Fruit fly (Drosophila melanogaster) whole organism, embryonic: ENCODE results near the gene qjt.

Source experiments
- Antp ChIP-seq: fragments of 200-800 bp; sonication (Bioruptor generic); optimal IDR thresholded peaks from 3 replicates; lab custom pipeline; 2016; ENCODE audit warnings: missing biosample characterization, missing genetic modification characterization
- Bdp1 ChIP-seq: fragments of 200-800 bp; sonication (Bioruptor generic); optimal IDR thresholded peaks from 3 replicates; lab custom pipeline; 2016; ENCODE audit warnings: missing biosample characterization, missing genetic modification characterization
- CG10274 ChIP-seq: fragments of 200-800 bp; sonication (Bioruptor generic); optimal IDR thresholded peaks from 3 replicates; lab custom pipeline; 2017; ENCODE audit warnings: missing biosample characterization, mild to moderate bottlenecking, missing genetic modification characterization
- CG11695 ChIP-seq: fragments of 200-800 bp; sonication (Bioruptor generic); IDR thresholded peaks from 3 replicates; pipeline ENCODE4 v1.3.6; 2022; ENCODE audit warnings: missing biosample characterization, missing genetic modification characterization
- CG12104 ChIP-seq: fragments of 200-800 bp; sonication (Bioruptor generic); optimal IDR thresholded peaks from 3 replicates; lab custom pipeline; 2016; ENCODE audit warnings: missing biosample characterization, missing genetic modification characterization
- CG12659 ChIP-seq: fragments of 200-800 bp; sonication (Bioruptor generic); optimal IDR thresholded peaks from 3 replicates; lab custom pipeline; 2017; ENCODE audit warnings: mild to moderate bottlenecking, missing biosample characterization, missing genetic modification reagents, missing genetic modification characterization
- CG14014 ChIP-seq: fragments of 200-800 bp; sonication (Bioruptor generic); IDR thresholded peaks from 2 replicates; pipeline ENCODE4 v1.3.6; 2022; ENCODE audit warnings: missing biosample characterization, missing genetic modification characterization
- CG14860 ChIP-seq: fragments of 200-800 bp; sonication (Bioruptor generic); IDR thresholded peaks from 3 replicates; pipeline ENCODE4 v1.3.6; 2022; ENCODE audit warnings: missing biosample characterization, missing genetic modification characterization; ENCODE audit not compliant: partially characterized antibody
- CG17385 ChIP-seq: fragments of 200-800 bp; sonication (Bioruptor generic); optimal IDR thresholded peaks from 3 replicates; lab custom pipeline; 2018; ENCODE audit warnings: missing biosample characterization, mild to moderate bottlenecking, missing genetic modification characterization
- CG17829 ChIP-seq: fragments of 200-800 bp; optimal IDR thresholded peaks from 2 replicates; lab custom pipeline; 2019; ENCODE audit warnings: missing biosample characterization, mild to moderate bottlenecking, missing genetic modification characterization, moderate library complexity
- CG1792 ChIP-seq: fragments of 200-800 bp; sonication (Bioruptor generic); optimal IDR thresholded peaks from 2 replicates; lab custom pipeline; 2016; ENCODE audit warnings: missing biosample characterization, missing genetic modification characterization
- CG18476 ChIP-seq: fragments of 200-800 bp; sonication (Bioruptor generic); optimal IDR thresholded peaks from 2 replicates; lab custom pipeline; 2016; ENCODE audit warnings: missing biosample characterization, mild to moderate bottlenecking, missing genetic modification characterization
- CG30403 ChIP-seq: fragments of 200-800 bp; sonication (Bioruptor generic); optimal IDR thresholded peaks from 3 replicates; lab custom pipeline; 2016; ENCODE audit warnings: missing biosample characterization, missing genetic modification characterization
- CG32772 ChIP-seq: fragments of 200-800 bp; sonication (Bioruptor generic); IDR thresholded peaks from 2 replicates; pipeline ENCODE4 v1.3.6; 2022; ENCODE audit warnings: missing biosample characterization, missing genetic modification characterization
- CG3726 ChIP-seq: fragments of 200-800 bp; sonication (Bioruptor generic); IDR thresholded peaks from 3 replicates; pipeline ENCODE4, ENCODE4 v1.3.6; 2022; ENCODE audit warnings: missing biosample characterization, missing genetic modification characterization
- CG3995 ChIP-seq: fragments of 200-800 bp; sonication (Bioruptor generic); optimal IDR thresholded peaks from 3 replicates; lab custom pipeline; 2016; ENCODE audit warnings: missing biosample characterization, missing genetic modification characterization
- CG6813 ChIP-seq: fragments of 200-800 bp; sonication (Bioruptor generic); optimal IDR thresholded peaks from 2 replicates; lab custom pipeline; 2017; ENCODE audit warnings: missing biosample characterization, missing genetic modification characterization, mild to moderate bottlenecking, moderate library complexity, missing genetic modification reagents
- CoRest ChIP-seq: fragments of 200-800 bp; sonication (Bioruptor generic); optimal IDR thresholded peaks from 3 replicates; lab custom pipeline; 2018; ENCODE audit warnings: missing biosample characterization, mild to moderate bottlenecking, missing genetic modification characterization, moderate library complexity
- D19A ChIP-seq: fragments of 200-800 bp; optimal IDR thresholded peaks from 3 replicates; lab custom pipeline; 2019; ENCODE audit warnings: missing biosample characterization, mild to moderate bottlenecking, missing genetic modification characterization, moderate library complexity
- D19B ChIP-seq: fragments of 200-800 bp; sonication (Bioruptor generic); optimal IDR thresholded peaks from 2 replicates; lab custom pipeline; 2017; ENCODE audit warnings: missing biosample characterization, mild to moderate bottlenecking, missing genetic modification characterization
- Dfd ChIP-seq, 2 experiments: fragments of >200 bp; optimal IDR thresholded peaks; 2 replicates each; lab custom pipeline; 2017; ENCODE audit warnings: missing biosample characterization in 2 of 2, missing genetic modification characterization in 2 of 2
- Elba2 ChIP-seq: fragments of 200-800 bp; sonication (Bioruptor generic); optimal IDR thresholded peaks from 3 replicates; lab custom pipeline; 2016; ENCODE audit warnings: missing biosample characterization, missing genetic modification characterization
- HLHmδ ChIP-seq: fragments of 200-800 bp; sonication (Bioruptor generic); optimal IDR thresholded peaks from 2 replicates; lab custom pipeline; 2018; ENCODE audit warnings: missing biosample characterization, mild to moderate bottlenecking, missing genetic modification characterization, moderate library complexity
- Hr51 ChIP-seq, 2 experiments: fragments of 200-800 bp; sonication (Bioruptor generic); optimal IDR thresholded peaks; 2 replicates in 1 of 2; 3 replicates in 1 of 2; lab custom pipeline; 2016 to 2018; ENCODE audit warnings: missing biosample characterization in 2 of 2, missing genetic modification characterization in 2 of 2, mild to moderate bottlenecking in 1 of 2, moderate library complexity in 1 of 2
- Lhr ChIP-seq: fragments of 200-800 bp; sonication (Bioruptor generic); optimal IDR thresholded peaks from 3 replicates; lab custom pipeline; 2017; ENCODE audit warnings: mild to moderate bottlenecking, missing biosample characterization, missing genetic modification reagents, missing genetic modification characterization
- Myb ChIP-seq: fragments of 200-800 bp; sonication (Bioruptor generic); optimal IDR thresholded peaks from 2 replicates; lab custom pipeline; 2016; ENCODE audit warnings: missing biosample characterization, missing genetic modification characterization
- Optix ChIP-seq: fragments of 200-800 bp; sonication (Bioruptor generic); IDR thresholded peaks from 3 replicates; pipeline ENCODE4 v1.3.6; 2022; ENCODE audit warnings: missing biosample characterization, missing genetic modification characterization
- Rx ChIP-seq: fragments of 200-800 bp; sonication (Bioruptor generic); IDR thresholded peaks from 2 replicates; pipeline ENCODE4 v1.3.6; 2022; ENCODE audit warnings: missing biosample characterization, missing genetic modification characterization
- Side ChIP-seq: fragments of 200-800 bp; sonication (Bioruptor generic); optimal IDR thresholded peaks from 2 replicates; lab custom pipeline; 2016; ENCODE audit warnings: missing biosample characterization, missing genetic modification characterization
- Sox100B ChIP-seq: fragments of 200-800 bp; sonication (Bioruptor generic); optimal IDR thresholded peaks from 3 replicates; lab custom pipeline; 2018; ENCODE audit warnings: missing biosample characterization, mild to moderate bottlenecking, missing genetic modification characterization
- Xbp1 ChIP-seq: fragments of 200-800 bp; sonication (Bioruptor generic); optimal IDR thresholded peaks from 3 replicates; lab custom pipeline; 2016; ENCODE audit warnings: missing biosample characterization, mild to moderate bottlenecking, missing genetic modification characterization
- ac ChIP-seq: fragments of 200-800 bp; sonication (Bioruptor generic); optimal IDR thresholded peaks from 3 replicates; lab custom pipeline; 2017; ENCODE audit warnings: missing biosample characterization, mild to moderate bottlenecking, missing genetic modification characterization
- aop ChIP-seq: fragments of 200-800 bp; sonication (Bioruptor generic); IDR thresholded peaks from 2 replicates; pipeline ENCODE4 v1.3.6; 2022; ENCODE audit warnings: missing biosample characterization, missing genetic modification characterization
- dan ChIP-seq: fragments of 200-800 bp; sonication (Bioruptor generic); IDR thresholded peaks from 2 replicates; pipeline ENCODE4 v1.3.6; 2022; ENCODE audit warnings: missing biosample characterization, missing genetic modification characterization
- ems ChIP-seq: fragments of 200-800 bp; sonication (Bioruptor generic); optimal IDR thresholded peaks from 3 replicates; lab custom pipeline; 2016; ENCODE audit warnings: missing biosample characterization, missing genetic modification characterization
- fru ChIP-seq: fragments of >200 bp; optimal IDR thresholded peaks from 2 replicates; lab custom pipeline; 2017
- grau ChIP-seq: fragments of 200-800 bp; optimal IDR thresholded peaks from 3 replicates; lab custom pipeline; 2019; ENCODE audit warnings: missing biosample characterization, mild to moderate bottlenecking, missing genetic modification characterization, moderate library complexity
- gro ChIP-seq: fragments of 200-800 bp; sonication (Bioruptor generic); optimal IDR thresholded peaks from 2 replicates; lab custom pipeline; 2016; ENCODE audit warnings: missing biosample characterization, missing genetic modification characterization
- ham ChIP-seq: fragments of 200-800 bp; sonication (Bioruptor generic); IDR thresholded peaks from 2 replicates; pipeline ENCODE4 v1.3.6; 2022; ENCODE audit warnings: missing biosample characterization, missing genetic modification characterization
- inv ChIP-seq: fragments of 200-800 bp; sonication (Bioruptor generic); IDR thresholded peaks from 2 replicates; pipeline ENCODE4 v1.3.6; 2022; ENCODE audit warnings: missing biosample characterization, missing genetic modification characterization; ENCODE audit not compliant: partially characterized antibody
- kah ChIP-seq: fragments of 200-800 bp; sonication (Bioruptor generic); optimal IDR thresholded peaks from 2 replicates; lab custom pipeline; 2018; ENCODE audit warnings: missing biosample characterization, mild to moderate bottlenecking, missing genetic modification characterization
- psq ChIP-seq: fragments of 200-800 bp; sonication (Bioruptor generic); optimal IDR thresholded peaks from 2 replicates; lab custom pipeline; 2017; ENCODE audit warnings: missing biosample characterization, missing genetic modification characterization
- pzg ChIP-seq: fragments of 200-800 bp; sonication (Bioruptor generic); optimal IDR thresholded peaks from 3 replicates; lab custom pipeline; 2018; ENCODE audit warnings: missing biosample characterization, mild to moderate bottlenecking, missing genetic modification characterization, moderate library complexity
- row ChIP-seq: fragments of 200-800 bp; sonication (Bioruptor generic); IDR thresholded peaks from 3 replicates; pipeline ENCODE4 v1.3.6; 2022; ENCODE audit warnings: missing biosample characterization, missing genetic modification characterization
- sisA ChIP-seq: fragments of 200-800 bp; sonication (Bioruptor generic); IDR thresholded peaks from 2 replicates; pipeline ENCODE4 v1.3.6; 2022; ENCODE audit warnings: missing biosample characterization, missing genetic modification characterization
- sr ChIP-seq: fragments of 200-800 bp; sonication (Bioruptor generic); IDR thresholded peaks from 3 replicates; pipeline ENCODE4 v1.3.6; 2022; ENCODE audit warnings: missing biosample characterization, missing genetic modification characterization
- vvl ChIP-seq: fragments of 200-800 bp; sonication (Bioruptor generic); IDR thresholded peaks from 2 replicates; pipeline ENCODE4 v1.3.6; 2022; ENCODE audit warnings: missing biosample characterization, missing genetic modification characterization
- wdn ChIP-seq: fragments of 200-800 bp; sonication (Bioruptor generic); IDR thresholded peaks from 2 replicates; pipeline ENCODE4 v1.3.6; 2022; ENCODE audit warnings: missing biosample characterization, missing genetic modification characterization
- wor ChIP-seq: fragments of 200-800 bp; sonication (Bioruptor generic); IDR thresholded peaks from 2 replicates; pipeline ENCODE4 v1.3.6; 2022; ENCODE audit warnings: missing biosample characterization, missing genetic modification characterization

qjt gene

dm6 chr3L:17486794-17487726 lies 8.2 kb downstream of the qjt start, which contains the start of gene Oatp74D (continued):
- TF ChIP-seq sisA (peak; percentile 16; the same call in 1 of the 2 replicates), Bdp1 (GFP tag; lab: Kevin White, UChicago) (no peak), row (peak; percentile 48; the same call in 2 of the 3 replicates), fru (lab: Kevin White, UChicago) (no peak), ham (GFP tag; lab: Robert Waterston, UW) (no peak), Rx (no peak), ems (GFP tag; lab: Kevin White, UChicago) (no peak), CG6813 (peak; percentile 9), HLHmδ (peak; percentile 66), kah (GFP tag; lab: Kevin White, UChicago) (no peak), psq (GFP tag; lab: Kevin White, UChicago) (no peak), vvl (GFP tag; lab: Robert Waterston, UW) (peak; percentile 85), gro (GFP tag; lab: Kevin White, UChicago) (peak; percentile 74), Sox100B (GFP tag; lab: Kevin White, UChicago) (peak; percentile 61), CG1792 (GFP tag; lab: Kevin White, UChicago) (peak; percentile 65), Antp (peak; percentile 28), Lhr (GFP tag; lab: Kevin White, UChicago) (peak; percentile 50), CG11695 (GFP tag; lab: Robert Waterston, UW) (peak; percentile 5; the same call in 1 of the 3 replicates), Hr51 (GFP tag; optimal IDR thresholded peaks at IDR 0.05; lab: Kevin White, UChicago) (peak in 1 of 2 experiments; percentile 10), pzg (peak; percentile 4), CG17829 (tag; lab: Kevin White, UChicago) (no peak), Elba2 (GFP tag; lab: Kevin White, UChicago) (no peak), CG32772 (GFP tag; lab: Robert Waterston, UW) (no peak), CG18476 (GFP tag; lab: Kevin White, UChicago) (no peak), CG14860 (GFP tag; lab: Robert Waterston, UW) (no peak), Xbp1 (GFP tag; lab: Kevin White, UChicago) (peak; percentile 50), D19A (tag; lab: Kevin White, UChicago) (peak; percentile 4), aop (no peak), CoRest (tag; lab: Kevin White, UChicago) (peak; percentile 16), CG12104 (GFP tag; lab: Kevin White, UChicago) (peak; percentile 56), wor (GFP tag; lab: Robert Waterston, UW) (no peak), CG17385 (GFP tag; lab: Kevin White, UChicago) (no peak), CG3995 (GFP tag; lab: Kevin White, UChicago) (no peak), CG12659 (peak; percentile 45), Dfd (GFP tag; optimal IDR thresholded peaks at IDR 0.05; lab: Kevin White, UChicago) (no peak), sr (GFP tag; lab: Robert Waterston, UW) (peak; percentile 68), CG14014 (peak; percentile 49), grau (peak; percentile 26), CG30403 (GFP tag; lab: Kevin White, UChicago) (peak; percentile 32), dan (no peak), D19B (GFP tag; lab: Kevin White, UChicago) (no peak), Side (GFP tag; lab: Kevin White, UChicago) (peak; percentile 40), CG3726 (GFP tag; lab: Robert Waterston, UW) (no peak), ac (GFP tag; lab: Kevin White, UChicago) (peak; percentile 27), Optix (GFP tag; lab: Robert Waterston, UW) (peak; percentile 42; the same call in 1 of the 3 replicates), inv (GFP tag; lab: Robert Waterston, UW) (peak; percentile 13; the same call in 1 of the 2 replicates), wdn (no peak; the same call in 1 of the 2 replicates), CG10274 (GFP tag; lab: Kevin White, UChicago) (no peak), Myb (GFP tag; lab: Kevin White, UChicago) (peak; percentile 17)
